Worm (Caenorhabditis elegans): ENCODE measurements around the gene spe-42.

DNA sequence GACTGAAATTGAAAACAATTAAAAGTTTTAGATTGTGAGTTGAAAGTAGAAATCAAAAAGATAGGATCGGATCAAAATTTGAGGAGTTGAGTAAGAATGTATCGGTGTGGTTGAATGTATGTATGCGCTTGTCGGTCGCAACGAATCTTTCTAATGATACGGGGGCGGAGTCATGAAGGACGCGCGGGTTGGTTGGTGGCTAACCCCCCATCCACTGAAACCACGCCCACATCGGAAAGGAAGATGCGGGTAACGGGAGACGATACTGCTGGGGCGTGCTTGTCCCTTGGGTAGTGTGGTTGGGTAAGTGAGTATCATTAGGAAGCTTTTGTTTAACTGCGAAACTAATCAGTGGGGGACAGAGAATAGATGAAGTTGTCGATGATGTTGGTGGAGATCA, 31.4 kb downstream of the spe-42 start, which contains the start of gene ceh-32:
- no peak for TF ChIP-seq unc-86 (tag; optimal IDR thresholded peaks at IDR 0.05)
- no peak for TF ChIP-seq fkh-10 (GFP tag; optimal IDR thresholded peaks at IDR 0.05)
- no peak for TF ChIP-seq ceh-2 (tag; optimal IDR thresholded peaks at IDR 0.05)
- no peak for TF ChIP-seq dmd-4 (tag; optimal IDR thresholded peaks at IDR 0.05; ENCODE audit: borderline replicate concordance)
- TF ChIP-seq ceh-9 (tag; optimal IDR thresholded peaks at IDR 0.05), result no peak
- no peak for TF ChIP-seq ama-1 (optimal IDR thresholded peaks at IDR 0.05)
- TF ChIP-seq ceh-6 (GFP tag; optimal IDR thresholded peaks at IDR 0.05), result no peak

Measured in whole organism, late embryonic.